Worm (Caenorhabditis elegans) whole organism, young adult: Measurements from ENCODE around the gene taf-2.
A peak's percentile ranks its signal among the peaks of the same experiment; 100 is the strongest.

Experiments used
- B0035.1 ChIP-seq: sonication (generic microtip); optimal IDR thresholded peaks from 2 replicates; lab custom pipeline; 2016; ENCODE audit warnings: missing genetic modification characterization, mild to moderate bottlenecking, missing compliant biosample characterization, missing genotype, missing genetic modification reagents
- B0336.3 ChIP-seq: fragments of 200-800 bp; sonication (Bioruptor generic); IDR thresholded peaks from 2 replicates; pipeline ENCODE4 v1.3.6; 2022; ENCODE audit warnings: missing genetic modification characterization, missing compliant biosample characterization
- C06A6.2 ChIP-seq: fragments of 200-800 bp; sonication (Bioruptor generic); conservative IDR thresholded peaks from 2 replicates; pipeline ENCODE4 v1.3.6; 2022; ENCODE audit warnings: missing genetic modification characterization, missing compliant biosample characterization
- F55B11.4 ChIP-seq: sonication (generic microtip); optimal IDR thresholded peaks from 2 replicates; lab custom pipeline; 2016; ENCODE audit warnings: missing compliant biosample characterization, missing genetic modification characterization, borderline replicate concordance; ENCODE audit not compliant: insufficient read depth
- F57A8.1 ChIP-seq: fragments of 200-800 bp; sonication (Bioruptor generic); optimal IDR thresholded peaks from 2 replicates; lab custom pipeline; 2018; ENCODE audit warnings: mild to moderate bottlenecking, missing genetic modification characterization, moderate library complexity, missing compliant biosample characterization
- F57C9.4 ChIP-seq: sonication (generic microtip); optimal IDR thresholded peaks from 2 replicates; lab custom pipeline; 2017; ENCODE audit warnings: mild to moderate bottlenecking, missing genetic modification characterization, missing compliant biosample characterization
- T26A5.8 ChIP-seq: sonication (generic microtip); optimal IDR thresholded peaks from 2 replicates; lab custom pipeline; 2016; ENCODE audit warnings: missing genetic modification characterization, missing compliant biosample characterization
- Y56A3A.18 ChIP-seq: fragments of 200-800 bp; sonication (Bioruptor generic); IDR thresholded peaks from 2 replicates; pipeline ENCODE4 v1.3.6; 2022; ENCODE audit warnings: missing genetic modification reagents, missing genetic modification characterization, missing compliant biosample characterization
- aptf-2 ChIP-seq: fragments of 200-800 bp; sonication (Bioruptor generic); conservative IDR thresholded peaks from 2 replicates; pipeline ENCODE4 v1.3.6; 2022; ENCODE audit warnings: missing genetic modification reagents, missing genetic modification characterization, missing compliant biosample characterization
- aptf-3 ChIP-seq: fragments of 200-800 bp; sonication (Bioruptor generic); IDR thresholded peaks from 2 replicates; pipeline ENCODE4 v1.3.6; 2022; ENCODE audit warnings: missing genetic modification characterization, missing compliant biosample characterization
- athp-1 ChIP-seq: sonication (generic microtip); optimal IDR thresholded peaks from 2 replicates; lab custom pipeline; 2017; ENCODE audit warnings: mild to moderate bottlenecking, missing genetic modification characterization, missing compliant biosample characterization
- dpl-1 ChIP-seq: fragments of 150-350 bp; optimal IDR thresholded peaks from 2 replicates; lab custom pipeline; 2014; ENCODE audit warnings: missing biosample characterization, missing genetic modification reagents, missing genetic modification characterization
- egl-44 ChIP-seq: fragments of 200-800 bp; sonication (Bioruptor generic); IDR thresholded peaks from 2 replicates; pipeline ENCODE4 v1.3.6; 2022; ENCODE audit warnings: missing genetic modification reagents, missing genetic modification characterization, missing compliant biosample characterization
- egrh-3 ChIP-seq: fragments of 200-800 bp; sonication (Bioruptor generic); IDR thresholded peaks from 2 replicates; pipeline ENCODE4 v1.3.6; 2022; ENCODE audit warnings: missing genetic modification reagents, missing genetic modification characterization, missing compliant biosample characterization
- fkh-3 ChIP-seq: sonication (generic microtip); optimal IDR thresholded peaks from 2 replicates; lab custom pipeline; 2016; ENCODE audit warnings: mild to moderate bottlenecking, missing genetic modification characterization, missing compliant biosample characterization
- him-1 ChIP-seq: sonication (generic microtip); optimal IDR thresholded peaks from 2 replicates; lab custom pipeline; 2016; ENCODE audit warnings: missing genotype, missing genetic modification reagents, missing genetic modification characterization, missing compliant biosample characterization
- hlh-26 ChIP-seq: fragments of 200-800 bp; sonication (Bioruptor generic); conservative IDR thresholded peaks from 2 replicates; pipeline ENCODE4 v1.3.6; 2022; ENCODE audit warnings: missing genetic modification reagents, missing genetic modification characterization, missing compliant biosample characterization
- let-607 ChIP-seq, 2 experiments: fragments of 200-800 bp in 1 of 2; sonication (Bioruptor generic) in 1 of 2; sonication (generic microtip) in 1 of 2; optimal IDR thresholded peaks; 2 replicates each; lab custom pipeline; 2016 to 2018; ENCODE audit warnings: mild to moderate bottlenecking in 2 of 2, missing compliant biosample characterization in 2 of 2, missing genetic modification characterization in 2 of 2, moderate library complexity in 2 of 2, missing genotype in 1 of 2
- lsy-27 ChIP-seq: sonication (generic microtip); optimal IDR thresholded peaks from 2 replicates; lab custom pipeline; 2017; ENCODE audit warnings: missing genetic modification characterization, mild to moderate bottlenecking, missing compliant biosample characterization, antibody characterized with exemption, missing genotype, borderline replicate concordance; ENCODE audit not compliant: insufficient read depth
- madf-8 ChIP-seq: fragments of 200-800 bp; sonication (Bioruptor generic); conservative IDR thresholded peaks from 2 replicates; pipeline ENCODE4 v1.3.6; 2022; ENCODE audit warnings: missing genetic modification reagents, missing genetic modification characterization, missing compliant biosample characterization
- mcd-1 ChIP-seq: fragments of 200-800 bp; sonication (Bioruptor generic); IDR thresholded peaks from 2 replicates; pipeline ENCODE4 v1.3.6; 2022; ENCODE audit warnings: missing genetic modification reagents, missing genetic modification characterization, missing compliant biosample characterization
- mel-28 ChIP-seq: sonication (generic microtip); optimal IDR thresholded peaks from 2 replicates; lab custom pipeline; 2016; ENCODE audit warnings: borderline replicate concordance, mild to moderate bottlenecking, missing genetic modification characterization, missing compliant biosample characterization
- mxl-1 ChIP-seq: sonication (generic microtip); optimal IDR thresholded peaks from 2 replicates; lab custom pipeline; 2016; ENCODE audit warnings: missing genetic modification characterization, missing compliant biosample characterization
- nfya-2 ChIP-seq: fragments of 200-800 bp; sonication (Bioruptor generic); IDR thresholded peaks from 2 replicates; pipeline ENCODE4 v1.3.6; 2022; ENCODE audit warnings: missing genetic modification reagents, missing genetic modification characterization, missing compliant biosample characterization
- rcor-1 ChIP-seq: fragments of 200-800 bp; sonication (Bioruptor generic); IDR thresholded peaks from 2 replicates; pipeline ENCODE4 v1.3.6; 2022; ENCODE audit warnings: missing genetic modification reagents, missing genetic modification characterization, missing compliant biosample characterization
- sea-2 ChIP-seq: fragments of 200-800 bp; sonication (Bioruptor generic); IDR thresholded peaks from 2 replicates; pipeline ENCODE4 v1.3.6; 2022; ENCODE audit warnings: missing genetic modification characterization, missing compliant biosample characterization
- snpc-4 ChIP-seq, 5 experiments: fragments of 150-350 bp in 1 of 5; sonication (generic microtip) in 4 of 5; optimal IDR thresholded peaks; 2 replicates each; lab custom pipeline; 2014 to 2018; ENCODE audit warnings: missing genetic modification characterization in 5 of 5, missing biosample characterization in 3 of 5, antibody characterized with exemption in 2 of 5, mild to moderate bottlenecking in 2 of 5, missing compliant biosample characterization in 2 of 5, missing genotype in 2 of 5, moderate library complexity in 2 of 5, missing genetic modification reagents in 1 of 5
- sptf-2 ChIP-seq: fragments of 200-800 bp; sonication (Bioruptor generic); optimal IDR thresholded peaks from 2 replicates; lab custom pipeline; 2018; ENCODE audit warnings: mild to moderate bottlenecking, missing genetic modification characterization, missing compliant biosample characterization
- unc-62 ChIP-seq: fragments of 150-350 bp; optimal IDR thresholded peaks from 2 replicates; lab custom pipeline; 2014; ENCODE audit warnings: missing biosample characterization, missing genetic modification reagents, missing genetic modification characterization
- zfh-2 ChIP-seq: fragments of 200-800 bp; sonication (Bioruptor generic); conservative IDR thresholded peaks from 2 replicates; pipeline ENCODE4 v1.3.6; 2022; ENCODE audit warnings: missing genetic modification reagents, missing genetic modification characterization, missing compliant biosample characterization
- zim-3 ChIP-seq: sonication (generic microtip); optimal IDR thresholded peaks from 2 replicates; lab custom pipeline; 2017; ENCODE audit warnings: mild to moderate bottlenecking, missing genetic modification characterization, moderate library complexity, missing compliant biosample characterization
- ztf-18 ChIP-seq: sonication (generic microtip); optimal IDR thresholded peaks from 2 replicates; lab custom pipeline; 2016; ENCODE audit warnings: missing genotype, mild to moderate bottlenecking, missing genetic modification characterization, missing compliant biosample characterization

The taf-2 gene

DNA sequence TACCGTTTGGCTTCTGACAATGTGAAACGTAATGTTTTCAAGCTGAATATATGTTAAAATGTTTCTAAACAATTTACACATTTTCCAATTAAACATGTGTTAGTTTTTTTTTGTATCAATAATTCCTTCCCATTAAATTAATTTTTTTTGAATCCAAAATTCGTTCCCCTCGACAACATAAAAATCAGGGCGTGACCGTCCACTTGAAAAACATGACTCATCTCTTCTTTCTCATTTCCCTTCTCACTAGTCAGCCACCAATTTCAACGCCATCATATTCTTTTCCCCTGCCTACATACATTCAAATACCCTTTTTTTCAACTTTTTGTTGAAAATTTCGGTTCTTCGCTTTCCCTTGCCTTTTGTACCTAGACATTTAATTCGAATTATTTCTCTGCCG lies 39.1 kb upstream of the taf-2 start:
- no peak for TF ChIP-seq rcor-1
- no peak for TF ChIP-seq zim-3 (tag; lab: Kevin White, UChicago)
- TF ChIP-seq madf-8 (GFP tag; lab: Robert Waterston, UW): no peak
- TF ChIP-seq B0336.3: no peak
- no peak for TF ChIP-seq fkh-3
- TF ChIP-seq F55B11.4 (tag; lab: Kevin White, UChicago): no peak
- TF ChIP-seq lsy-27: no peak
- no peak for TF ChIP-seq C06A6.2 (GFP tag; lab: Robert Waterston, UW)
- TF ChIP-seq F57C9.4 (tag; lab: Kevin White, UChicago): no peak
- TF ChIP-seq nfya-2: no peak
- TF ChIP-seq ztf-18: no peak
- no peak for TF ChIP-seq egl-44 (GFP tag; lab: Robert Waterston, UW)
- no peak for TF ChIP-seq let-607 (tag; optimal IDR thresholded peaks at IDR 0.05; lab: Kevin White, UChicago)
- no peak for TF ChIP-seq mel-28 (tag; lab: Kevin White, UChicago)
- TF ChIP-seq mxl-1 (tag; lab: Kevin White, UChicago): no peak
- TF ChIP-seq sea-2 (GFP tag; lab: Robert Waterston, UW): no peak
- no peak for TF ChIP-seq hlh-26

DNA sequence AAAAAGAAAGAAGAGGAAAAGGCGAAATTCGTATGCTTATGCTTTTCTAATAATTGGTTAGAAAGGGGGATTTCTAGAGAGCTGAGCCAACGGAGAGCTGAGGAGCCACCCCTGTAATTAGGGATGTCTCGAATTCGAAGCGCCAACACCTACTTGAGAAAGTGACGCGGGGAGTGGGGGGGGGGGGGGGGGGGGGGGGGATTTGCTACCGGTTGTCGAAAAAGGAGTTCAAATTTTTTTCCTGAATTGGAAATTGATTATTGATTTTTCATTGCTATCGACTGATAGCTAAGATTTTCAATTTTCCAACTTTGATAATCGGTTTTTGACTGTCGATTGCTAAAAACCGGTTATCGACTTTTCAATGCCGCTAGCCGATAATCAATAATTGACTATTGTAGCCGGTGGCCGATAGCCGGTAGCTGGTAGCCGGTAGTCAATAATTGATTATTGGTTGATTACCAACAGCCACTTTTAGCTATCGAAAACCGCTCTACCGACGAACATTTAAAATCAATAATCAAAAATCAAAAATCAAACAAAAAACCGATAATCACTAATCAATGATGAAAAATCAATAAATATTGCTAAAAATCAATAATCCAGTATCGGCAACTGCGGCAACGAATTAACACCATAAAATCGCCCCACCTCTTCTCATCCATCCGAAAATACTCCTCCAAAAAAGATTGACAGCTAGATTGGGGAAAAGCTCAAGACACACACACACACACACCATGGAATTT lies 35.7 kb upstream of the taf-2 start:
- peak; percentile 86 for TF ChIP-seq zfh-2 (GFP tag; lab: Robert Waterston, UW)
- no peak for TF ChIP-seq T26A5.8 (tag; lab: Kevin White, UChicago)
- TF ChIP-seq mcd-1 (GFP tag; lab: Robert Waterston, UW): no peak
- peak; percentile 81; the same call in 1 of the 2 replicates for TF ChIP-seq egrh-3 (GFP tag; lab: Robert Waterston, UW)
- TF ChIP-seq, all 124 proteins: peak for 2

ce11 chrIV:3626447-3626846 lies 33.0 kb upstream of the taf-2 start:
- TF ChIP-seq aptf-2 (GFP tag; lab: Robert Waterston, UW): no peak
- TF ChIP-seq him-1 (tag; lab: Kevin White, UChicago): no peak
- no peak for TF ChIP-seq snpc-4 (GFP tag; optimal IDR thresholded peaks at IDR 0.05; lab: Kevin White, UChicago)
- no peak for TF ChIP-seq snpc-4 (tag; optimal IDR thresholded peaks at IDR 0.05; lab: Kevin White, UChicago)
- TF ChIP-seq athp-1 (tag; lab: Kevin White, UChicago): no peak
- no peak for TF ChIP-seq rcor-1
- TF ChIP-seq unc-62 (GFP tag; lab: Kevin White, UChicago): no peak
- TF ChIP-seq nfya-2: no peak
- TF ChIP-seq ztf-18: no peak
- no peak for TF ChIP-seq sptf-2 (GFP tag; lab: Kevin White, UChicago)

DNA sequence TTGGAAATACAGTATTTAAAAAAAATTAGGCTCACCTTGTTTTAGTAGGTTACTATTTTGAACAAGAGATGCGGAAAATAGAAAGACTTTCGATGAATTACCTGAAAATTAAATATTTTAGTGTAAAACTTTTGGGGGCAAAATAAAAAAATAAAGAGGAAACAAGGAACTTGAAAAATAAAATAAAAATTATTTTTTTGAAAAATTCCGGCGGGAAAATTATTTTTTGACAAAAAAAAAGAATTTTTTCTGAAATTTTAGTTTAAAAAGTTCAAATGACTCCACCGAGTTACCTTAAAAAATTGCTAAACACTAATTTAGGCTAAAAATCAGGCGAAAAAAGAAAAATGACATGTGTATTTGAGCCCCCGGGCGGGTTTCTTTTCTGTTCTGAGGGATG lies 31.2 kb upstream of the taf-2 start, which contains the start of the genes cha-1 and unc-17:
cha-1 (minus strand) TSS at position 101 of the 400 bp plus-strand sequence.
unc-17 (minus strand) TSS at position 103 of the 400 bp plus-strand sequence.
- TF ChIP-seq mxl-1 (tag; lab: Kevin White, UChicago): no peak
- TF ChIP-seq Y56A3A.18 (GFP tag; lab: Robert Waterston, UW): no peak
- no peak for TF ChIP-seq B0035.1
- no peak for TF ChIP-seq aptf-3 (GFP tag; lab: Robert Waterston, UW)
- no peak for TF ChIP-seq dpl-1 (GFP tag; lab: Kevin White, UChicago)
- no peak for TF ChIP-seq fkh-3
- no peak for TF ChIP-seq F57A8.1 (GFP tag; lab: Kevin White, UChicago)
